Worm (Caenorhabditis elegans) whole organism, mixed stage, embryonic: ENCODE measurements around the gene col-173.
A peak's percentile ranks its signal among the peaks of the same experiment; 100 is the strongest.
"Not testable (repeated sequence)": the region's sequence is repeated elsewhere in the genome, so short reads cannot be mapped to it uniquely, and the experiment has no call there.

Experiments
- M03D4.4 ChIP-seq: sonication (generic microtip); optimal IDR thresholded peaks from 2 replicates; lab custom pipeline; 2017; ENCODE audit warnings: mild to moderate bottlenecking, missing genetic modification characterization, missing compliant biosample characterization
- bed-3 ChIP-seq: fragments of 200-800 bp; sonication (Bioruptor generic); optimal IDR thresholded peaks from 3 replicates; lab custom pipeline; 2018; ENCODE audit warnings: mild to moderate bottlenecking, missing genetic modification characterization, moderate library complexity, missing compliant biosample characterization
- blmp-1 ChIP-seq: fragments of 150-350 bp; optimal IDR thresholded peaks from 2 replicates; lab custom pipeline; 2014; ENCODE audit warnings: missing biosample characterization, missing genetic modification characterization
- ceh-39 ChIP-seq: fragments of 150-350 bp; optimal IDR thresholded peaks from 2 replicates; lab custom pipeline; 2014; ENCODE audit warnings: missing biosample characterization, missing genetic modification characterization
- ceh-43 ChIP-seq: fragments of 200-800 bp; sonication (Bioruptor generic); optimal IDR thresholded peaks from 2 replicates; lab custom pipeline; 2018; ENCODE audit warnings: mild to moderate bottlenecking, missing genetic modification characterization, moderate library complexity, missing compliant biosample characterization
- ceh-83 ChIP-seq: fragments of 200-800 bp; sonication (Bioruptor generic); optimal IDR thresholded peaks from 2 replicates; lab custom pipeline; 2018; ENCODE audit warnings: mild to moderate bottlenecking, missing genetic modification characterization, missing compliant biosample characterization
- ces-1 ChIP-seq: fragments of 150-350 bp; optimal IDR thresholded peaks from 2 replicates; lab custom pipeline; 2014; ENCODE audit warnings: missing biosample characterization, missing genetic modification reagents, missing genetic modification characterization
- cnd-1 ChIP-seq: fragments of 200-800 bp; sonication (Bioruptor generic); optimal IDR thresholded peaks from 2 replicates; lab custom pipeline; 2018; ENCODE audit warnings: mild to moderate bottlenecking, missing genetic modification characterization, missing compliant biosample characterization
- drap-1 ChIP-seq: fragments of 200-800 bp; sonication (Bioruptor generic); optimal IDR thresholded peaks from 3 replicates; lab custom pipeline; 2018; ENCODE audit warnings: mild to moderate bottlenecking, missing genetic modification characterization, missing compliant biosample characterization
- elt-3 ChIP-seq: fragments of 150-350 bp; optimal IDR thresholded peaks from 2 replicates; lab custom pipeline; 2014; ENCODE audit warnings: missing biosample characterization, missing genetic modification characterization
- flh-1 ChIP-seq: fragments of 200-800 bp; sonication (Bioruptor generic); optimal IDR thresholded peaks from 2 replicates; lab custom pipeline; 2018; ENCODE audit warnings: mild to moderate bottlenecking, missing genetic modification characterization, moderate library complexity, missing compliant biosample characterization
- ham-2 ChIP-seq: fragments of 200-800 bp; sonication (Bioruptor generic); optimal IDR thresholded peaks from 2 replicates; lab custom pipeline; 2018; ENCODE audit warnings: mild to moderate bottlenecking, missing genetic modification characterization, missing compliant biosample characterization
- hlh-1 ChIP-seq: fragments of 150-350 bp; optimal IDR thresholded peaks from 2 replicates; lab custom pipeline; 2014; ENCODE audit warnings: missing biosample characterization, missing genetic modification reagents, missing genetic modification characterization
- lin-13 ChIP-seq: fragments of 150-350 bp; optimal IDR thresholded peaks from 2 replicates; lab custom pipeline; 2014; ENCODE audit warnings: missing biosample characterization, missing genetic modification characterization
- lin-32 ChIP-seq: fragments of 200-800 bp; sonication (Bioruptor generic); optimal IDR thresholded peaks from 2 replicates; lab custom pipeline; 2018; ENCODE audit warnings: mild to moderate bottlenecking, missing genetic modification characterization, missing compliant biosample characterization
- lsy-2 ChIP-seq: fragments of 150-350 bp; optimal IDR thresholded peaks from 2 replicates; lab custom pipeline; 2014; ENCODE audit warnings: missing biosample characterization, missing genetic modification characterization
- mab-5 ChIP-seq: fragments of 150-350 bp; optimal IDR thresholded peaks from 2 replicates; lab custom pipeline; 2014; ENCODE audit warnings: missing biosample characterization, missing genetic modification characterization
- mls-2 ChIP-seq: sonication (generic microtip); optimal IDR thresholded peaks from 2 replicates; lab custom pipeline; 2016; ENCODE audit warnings: mild to moderate bottlenecking, missing genetic modification characterization, moderate library complexity, missing compliant biosample characterization
- nhr-12 ChIP-seq: fragments of 150-350 bp; optimal IDR thresholded peaks from 2 replicates; lab custom pipeline; 2014; ENCODE audit warnings: missing biosample characterization, missing genetic modification characterization
- nhr-2 ChIP-seq: fragments of 150-350 bp; optimal IDR thresholded peaks from 2 replicates; lab custom pipeline; 2014; ENCODE audit warnings: missing biosample characterization, missing genetic modification characterization
- nhr-237 ChIP-seq: fragments of 150-350 bp; optimal IDR thresholded peaks from 2 replicates; lab custom pipeline; 2014; ENCODE audit warnings: missing biosample characterization, missing genetic modification characterization
- nhr-28 ChIP-seq: fragments of 150-350 bp; optimal IDR thresholded peaks from 2 replicates; lab custom pipeline; 2014; ENCODE audit warnings: missing biosample characterization, missing genetic modification characterization
- nhr-76 ChIP-seq: sonication (generic microtip); optimal IDR thresholded peaks from 2 replicates; lab custom pipeline; 2017; ENCODE audit warnings: missing biosample characterization, missing genetic modification characterization
- pha-4 ChIP-seq: fragments of 150-350 bp; optimal IDR thresholded peaks from 2 replicates; lab custom pipeline; 2018; ENCODE audit warnings: missing biosample characterization, missing genetic modification reagents, missing genetic modification characterization
- sem-2 ChIP-seq: fragments of 200-800 bp; sonication (Bioruptor generic); optimal IDR thresholded peaks from 2 replicates; lab custom pipeline; 2018; ENCODE audit warnings: mild to moderate bottlenecking, missing genetic modification characterization, missing compliant biosample characterization
- snpc-4 ChIP-seq: fragments of 150-350 bp; optimal IDR thresholded peaks from 2 replicates; lab custom pipeline; 2014; ENCODE audit warnings: missing biosample characterization, missing genetic modification characterization
- sptf-1 ChIP-seq: sonication (generic microtip); optimal IDR thresholded peaks from 2 replicates; lab custom pipeline; 2017; ENCODE audit warnings: mild to moderate bottlenecking, missing genetic modification characterization, moderate library complexity, missing compliant biosample characterization
- tbx-8 ChIP-seq: fragments of 200-800 bp; sonication (Bioruptor generic); optimal IDR thresholded peaks from 2 replicates; lab custom pipeline; 2018; ENCODE audit warnings: mild to moderate bottlenecking, missing genetic modification characterization, moderate library complexity, missing compliant biosample characterization
- unc-120 ChIP-seq: sonication (generic microtip); optimal IDR thresholded peaks from 2 replicates; lab custom pipeline; 2017; ENCODE audit warnings: missing genetic modification characterization, missing compliant biosample characterization; ENCODE audit not compliant: poor library complexity, severe bottlenecking
- unc-39 ChIP-seq: fragments of 150-350 bp; optimal IDR thresholded peaks from 2 replicates; lab custom pipeline; 2014; ENCODE audit warnings: missing biosample characterization, missing genetic modification characterization
- unc-62 ChIP-seq: fragments of 150-350 bp; optimal IDR thresholded peaks from 2 replicates; lab custom pipeline; 2014; ENCODE audit warnings: missing biosample characterization, missing genetic modification reagents, missing genetic modification characterization
- zip-8 ChIP-seq: fragments of 150-350 bp; optimal IDR thresholded peaks from 2 replicates; lab custom pipeline; 2014; ENCODE audit warnings: missing biosample characterization, missing genetic modification characterization

The col-173 gene

DNA sequence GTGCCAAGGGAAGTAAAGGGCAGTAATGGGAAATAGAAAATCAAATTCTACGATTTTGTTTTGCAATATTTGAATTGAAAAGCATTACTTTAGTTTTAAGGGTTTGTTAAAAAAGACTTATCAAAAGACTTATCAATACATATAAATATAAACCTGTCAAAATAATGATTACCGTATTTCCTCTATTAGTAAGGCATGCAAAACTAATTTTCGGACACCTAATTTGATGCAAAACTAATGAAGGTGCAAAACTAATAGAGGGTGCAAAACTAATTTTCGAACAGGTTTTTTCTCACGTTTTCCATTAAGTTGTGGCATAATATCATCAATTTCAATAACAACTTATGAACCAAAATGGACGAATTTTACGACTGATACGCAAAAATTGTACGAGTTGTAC, 4.5 kb upstream of the col-173 start, which contains the start of gene F41C6.6:
TSS of gene F41C6.6 (minus strand) at position 101 of the 400 bp plus-strand sequence.
- not testable (repeated sequence) for TF ChIP-seq unc-39, unc-120, snpc-4 (tag; lab: Kevin White, UChicago)

DNA sequence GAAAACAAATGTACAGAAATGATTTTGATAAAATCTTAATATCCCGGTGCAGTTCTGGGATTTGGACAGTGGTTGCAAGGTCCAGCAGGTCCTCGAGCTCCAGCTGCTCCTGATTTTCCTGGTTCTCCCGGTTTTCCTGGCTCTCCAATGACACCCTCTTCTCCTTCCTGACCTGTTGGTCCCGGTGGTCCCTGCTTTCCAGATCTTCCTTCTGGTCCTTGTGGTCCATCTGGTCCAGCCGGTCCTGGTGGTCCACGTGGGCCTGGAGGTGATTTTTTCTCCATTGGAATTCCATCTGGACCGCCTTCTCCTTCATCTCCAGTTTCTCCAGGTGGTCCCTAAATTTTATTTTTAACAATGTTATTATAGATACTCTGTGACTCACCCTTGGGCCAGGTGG, 2.1 kb downstream of the col-173 start:
- no peak for TF ChIP-seq ces-1
- TF ChIP-seq zip-8 (tag; lab: Kevin White, UChicago): no peak
- TF ChIP-seq unc-62 (GFP tag; lab: Kevin White, UChicago): no peak
- no peak for TF ChIP-seq cnd-1
- no peak for TF ChIP-seq pha-4
- no peak for TF ChIP-seq snpc-4 (tag; lab: Kevin White, UChicago)
- no peak for TF ChIP-seq nhr-28 (tag; lab: Kevin White, UChicago)
- no peak for TF ChIP-seq M03D4.4 (tag; lab: Kevin White, UChicago)
- TF ChIP-seq lin-13: no peak
- TF ChIP-seq lin-32 (GFP tag; lab: Kevin White, UChicago): no peak
- TF ChIP-seq elt-3 (tag; lab: Kevin White, UChicago): no peak
- TF ChIP-seq ceh-83 (GFP tag; lab: Kevin White, UChicago): no peak

DNA sequence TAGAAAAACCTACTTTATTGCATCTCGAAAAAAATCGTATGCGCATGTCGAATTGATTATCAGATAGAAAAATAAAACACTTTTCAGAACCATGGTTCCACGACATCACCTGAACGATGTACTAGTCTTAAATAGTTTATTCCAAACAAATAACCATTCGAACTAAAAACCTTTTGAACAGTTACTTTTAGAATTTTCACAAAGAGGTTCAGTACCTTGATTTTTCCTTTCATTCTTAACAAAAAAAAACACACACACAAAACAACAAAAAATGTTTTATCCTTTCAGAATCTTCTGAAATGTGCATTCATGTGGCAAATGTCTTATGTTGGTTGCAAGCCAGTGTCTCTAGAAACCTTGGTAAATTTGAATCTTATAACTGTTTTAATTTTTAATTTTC, 2.6 kb downstream of the col-173 start, which contains the start of gene F41C6.4:
TSS of gene F41C6.4 (minus strand) at position 101 of the 400 bp plus-strand sequence.
- TF ChIP-seq hlh-1 (tag; lab: Kevin White, UChicago) (no peak), bed-3 (GFP tag; lab: Kevin White, UChicago) (no peak), ceh-39 (no peak)

DNA sequence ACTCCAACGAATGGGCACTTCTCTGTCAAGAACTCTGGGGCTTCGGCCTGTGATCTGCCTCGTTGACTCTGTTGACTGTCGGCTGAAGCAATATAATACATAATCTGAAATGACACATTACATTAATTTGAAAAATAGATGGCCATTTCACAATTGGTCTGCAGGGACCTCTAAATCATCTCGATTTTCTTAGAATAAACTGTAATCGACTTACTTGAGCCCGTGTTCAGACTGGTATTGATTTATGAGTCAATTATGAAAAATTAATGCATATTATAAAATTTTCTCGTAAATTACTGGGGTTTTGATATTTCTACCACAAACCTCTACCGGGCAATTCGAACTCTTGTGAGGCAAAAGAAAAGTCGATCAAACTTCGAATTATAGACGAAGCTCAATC, 8.7 kb downstream of the col-173 start, which contains the start of gene C53B7.6:
TSS of gene C53B7.6 (minus strand) at position 101 of the 400 bp plus-strand sequence.
- not testable (repeated sequence) for TF ChIP-seq nhr-237 (tag; lab: Kevin White, UChicago); nhr-76; ceh-43

DNA sequence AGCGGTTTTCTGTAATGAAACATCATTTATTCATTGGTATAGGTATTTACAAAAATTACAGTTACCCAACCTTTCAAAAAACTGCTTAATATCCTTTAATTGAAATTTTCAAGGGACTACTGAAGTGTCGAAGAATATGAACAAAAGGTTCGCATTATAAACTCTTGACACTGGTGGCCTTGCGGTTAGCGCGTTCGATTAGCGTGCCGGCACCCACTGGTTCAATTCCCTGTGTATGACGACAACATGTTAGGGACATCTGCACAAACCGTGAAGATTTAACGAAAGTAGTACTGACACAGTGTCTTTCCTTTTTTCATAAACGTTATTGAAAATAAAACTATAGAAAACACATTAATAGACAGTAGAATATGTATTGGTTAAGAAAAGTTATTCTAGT, 9.6 kb downstream of the col-173 start:
- TF ChIP-seq cnd-1 (peak; percentile 76), lin-32 (GFP tag; lab: Kevin White, UChicago) (peak; percentile 5), flh-1 (GFP tag; lab: Kevin White, UChicago) (no peak), drap-1 (peak; percentile 52), nhr-76 (no peak), nhr-28 (tag; lab: Kevin White, UChicago) (no peak), nhr-2 (tag; lab: Kevin White, UChicago) (no peak), M03D4.4 (tag; lab: Kevin White, UChicago) (peak; percentile 7), lsy-2 (tag; lab: Kevin White, UChicago) (no peak), hlh-1 (tag; lab: Kevin White, UChicago) (no peak), ceh-83 (GFP tag; lab: Kevin White, UChicago) (peak; percentile 31), ham-2 (GFP tag; lab: Kevin White, UChicago) (peak; percentile 42), sem-2 (GFP tag; lab: Kevin White, UChicago) (peak; percentile 5), sptf-1 (peak; percentile 41), unc-120 (tag; lab: Kevin White, UChicago) (peak; percentile 15)

DNA sequence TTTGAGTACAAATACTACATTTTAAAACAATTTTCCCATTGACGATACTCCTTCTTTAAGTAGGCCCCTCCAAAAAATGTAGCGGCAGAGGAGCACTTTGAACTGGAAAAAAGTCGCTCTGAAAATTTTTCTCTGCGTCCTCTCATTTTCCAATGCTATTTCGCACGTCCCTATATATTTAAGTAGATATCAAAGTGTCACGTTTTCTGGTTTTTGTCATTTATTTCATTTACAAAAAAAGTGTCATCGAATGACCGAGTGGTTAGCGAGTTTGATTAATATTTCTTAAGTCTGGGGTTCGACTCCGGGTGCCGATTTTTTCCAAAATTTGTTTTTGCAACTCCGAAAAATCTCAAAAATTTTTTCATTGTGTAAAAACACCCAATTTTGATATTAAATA, 10.4 kb downstream of the col-173 start:
- TF ChIP-seq flh-1 (GFP tag; lab: Kevin White, UChicago): no peak
- TF ChIP-seq mab-5 (tag; lab: Kevin White, UChicago): no peak
- no peak for TF ChIP-seq ceh-83 (GFP tag; lab: Kevin White, UChicago)
- no peak for TF ChIP-seq blmp-1 (tag; lab: Kevin White, UChicago)
- TF ChIP-seq ham-2 (GFP tag; lab: Kevin White, UChicago): no peak
- TF ChIP-seq nhr-12 (tag; lab: Kevin White, UChicago): no peak
- TF ChIP-seq nhr-237 (tag; lab: Kevin White, UChicago): no peak
- no peak for TF ChIP-seq unc-39 (tag; lab: Kevin White, UChicago)
- no peak for TF ChIP-seq lin-32 (GFP tag; lab: Kevin White, UChicago)
- no peak for TF ChIP-seq elt-3 (tag; lab: Kevin White, UChicago)
- no peak for TF ChIP-seq nhr-76
- TF ChIP-seq lsy-2 (tag; lab: Kevin White, UChicago): no peak
- TF ChIP-seq M03D4.4 (tag; lab: Kevin White, UChicago): no peak
- TF ChIP-seq ceh-43: no peak
- TF ChIP-seq ces-1: no peak
- no peak for TF ChIP-seq drap-1
- no peak for TF ChIP-seq snpc-4 (tag; lab: Kevin White, UChicago)
- TF ChIP-seq mls-2 (tag; lab: Kevin White, UChicago): no peak
- TF ChIP-seq tbx-8: no peak
